Worm (Caenorhabditis elegans) whole organism, L4/young adult: ENCODE measurements around the gene moc-2.

ENCODE experiments used
- W03F9.2 ChIP-seq: fragments of 150-350 bp; optimal IDR thresholded peaks from 2 replicates; lab custom pipeline; 2014; ENCODE audit warnings: missing biosample characterization, missing genetic modification characterization
- dao-5 ChIP-seq: sonication (generic microtip); optimal IDR thresholded peaks from 2 replicates; lab custom pipeline; 2016; ENCODE audit warnings: missing genotype, missing genetic modification characterization, moderate library complexity, missing compliant biosample characterization
- him-1 ChIP-seq: sonication (generic microtip); optimal IDR thresholded peaks from 2 replicates; lab custom pipeline; 2016; ENCODE audit warnings: missing genotype, missing genetic modification reagents, missing genetic modification characterization, missing compliant biosample characterization

- TF ChIP-seq dao-5 (tag; lab: Kevin White, UChicago) (no peak), him-1 (tag; lab: Kevin White, UChicago) (no peak), W03F9.2 (tag; lab: Kevin White, UChicago) (no peak)
Measured at ce11 chrV:6493821-6494220, 10.2 kb downstream of the moc-2 start, which contains the start of gene cpt-6.
